Fruit fly (Drosophila melanogaster) whole organism: Measurements from ENCODE around the gene CG18476.

Source experiments
- Dll ChIP-seq: fragments of >200 bp; optimal IDR thresholded peaks from 2 replicates; lab custom pipeline; 2017
- pan ChIP-seq: fragments of >200 bp; optimal IDR thresholded peaks from 2 replicates; lab custom pipeline; 2017

DNA sequence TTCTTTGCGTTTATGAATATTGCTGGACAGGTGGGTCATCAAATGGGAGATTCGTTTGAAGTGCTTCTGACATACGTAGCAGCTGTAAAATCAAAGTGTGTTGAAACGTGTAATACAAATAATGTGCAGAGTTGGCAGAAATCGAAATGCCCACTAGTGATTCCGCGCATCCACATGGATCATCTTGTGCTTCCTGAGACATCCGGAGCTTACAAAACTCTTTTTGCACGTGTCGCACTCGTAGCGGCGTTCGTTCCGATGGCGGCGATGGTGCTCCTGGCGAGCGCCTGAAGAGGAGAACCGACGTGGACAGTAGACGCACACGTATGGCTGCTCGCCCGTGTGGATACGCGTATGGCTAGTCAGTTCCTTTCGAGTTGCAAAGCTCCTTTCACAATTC is 52.4 kb downstream of the CG18476 start, which contains the start of gene Zaf1:
- TF ChIP-seq Dll (lab: Kevin White, UChicago) (no peak), pan (lab: Kevin White, UChicago) (no peak)
